Worm (Caenorhabditis elegans): ENCODE data around the gene math-18.

Gene math-18

DNA sequence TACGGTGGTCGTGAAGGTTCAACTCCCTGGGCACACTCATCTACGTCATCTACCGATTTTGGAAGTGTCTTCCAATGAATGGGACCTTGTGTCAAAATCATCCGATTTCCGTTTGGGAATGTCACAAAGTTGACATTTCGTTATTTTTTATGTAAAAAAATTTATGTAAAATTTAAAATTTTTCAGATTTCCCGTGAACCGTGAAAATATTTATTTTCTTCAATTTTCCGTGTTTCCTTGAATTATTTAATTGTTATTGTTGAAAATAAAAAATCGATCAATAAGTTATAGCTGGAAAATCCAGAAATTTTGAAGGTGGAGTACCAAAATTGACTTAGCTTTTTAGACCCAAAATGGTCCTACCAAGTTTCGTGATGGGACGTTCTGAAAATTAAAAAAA lies 18.2 kb upstream of the math-18 start, which contains the start of gene hpo-7:
TSS of gene hpo-7 (minus strand) at position 101 of the 400 bp plus-strand sequence.
- TF ChIP-seq F13C5.2 (tag; optimal IDR thresholded peaks at IDR 0.05) (no peak), pes-1 (GFP tag; IDR thresholded peaks at IDR 0.05) (no peak), tbx-37 (GFP tag; conservative IDR thresholded peaks at IDR 0.05) (no peak)

DNA sequence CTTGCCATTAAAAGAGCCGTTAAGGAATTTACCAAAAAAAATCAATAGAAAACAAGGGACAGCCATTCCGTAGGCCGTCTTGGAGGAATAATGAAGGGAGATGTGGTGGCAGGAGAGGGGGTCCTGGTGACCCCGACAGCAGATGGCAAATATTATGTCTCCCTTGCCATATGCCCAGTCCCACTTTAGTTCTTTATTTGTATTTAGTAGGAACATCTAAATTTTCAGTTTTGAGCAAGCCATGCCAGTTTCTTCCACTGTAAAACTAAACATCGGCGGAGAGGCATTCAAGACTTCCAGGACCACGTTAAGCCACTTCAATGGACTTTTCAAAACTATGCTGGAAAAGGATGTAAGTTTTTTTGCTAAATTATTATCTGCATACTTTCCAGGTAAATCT lies 16.6 kb upstream of the math-18 start, which contains the start of gene C40A11.4:
TSS of gene C40A11.4 (plus strand) at position 188 of the 400 bp plus-strand sequence.
- TF ChIP-seq ceh-36 (tag; optimal IDR thresholded peaks at IDR 0.05) (no peak), F13C5.2 (tag; optimal IDR thresholded peaks at IDR 0.05) (no peak), tbx-11 (GFP tag; IDR thresholded peaks at IDR 0.05) (no peak), ets-7 (tag; optimal IDR thresholded peaks at IDR 0.05) (no peak), hmg-4 (GFP tag; optimal IDR thresholded peaks at IDR 0.05) (no peak), hmbx-1 (tag; optimal IDR thresholded peaks at IDR 0.05) (no peak), tbx-37 (GFP tag; conservative IDR thresholded peaks at IDR 0.05) (no peak), ama-1 (optimal IDR thresholded peaks at IDR 0.05) (no peak), flt-1 (GFP tag; IDR thresholded peaks at IDR 0.05) (no peak), hnd-1 (tag; optimal IDR thresholded peaks at IDR 0.05) (no peak), B0310.2 (tag; optimal IDR thresholded peaks at IDR 0.05) (no peak), ceh-13 (GFP tag; optimal IDR thresholded peaks at IDR 0.05) (no peak), scrt-1 (GFP tag; IDR thresholded peaks at IDR 0.05) (no peak), pes-1 (GFP tag; IDR thresholded peaks at IDR 0.05) (no peak), sea-1 (GFP tag; conservative IDR thresholded peaks at IDR 0.05) (no peak), tra-4 (tag; optimal IDR thresholded peaks at IDR 0.05) (no peak), aly-1 (tag; optimal IDR thresholded peaks at IDR 0.05) (no peak)

- TF ChIP-seq F13C5.2 (tag; optimal IDR thresholded peaks at IDR 0.05) (no peak), scrt-1 (GFP tag; IDR thresholded peaks at IDR 0.05) (no peak), hnd-1 (tag; optimal IDR thresholded peaks at IDR 0.05) (no peak), hmg-4 (GFP tag; optimal IDR thresholded peaks at IDR 0.05) (no peak), hmbx-1 (tag; optimal IDR thresholded peaks at IDR 0.05) (no peak), tra-4 (tag; optimal IDR thresholded peaks at IDR 0.05) (no peak), ceh-36 (tag; optimal IDR thresholded peaks at IDR 0.05) (no peak), pes-1 (GFP tag; IDR thresholded peaks at IDR 0.05) (no peak), B0310.2 (tag; optimal IDR thresholded peaks at IDR 0.05) (no peak), sea-1 (GFP tag; conservative IDR thresholded peaks at IDR 0.05) (no peak)
Observed at ce11 chrII:2138901-2139300, 14.9 kb upstream of the math-18 start.

DNA sequence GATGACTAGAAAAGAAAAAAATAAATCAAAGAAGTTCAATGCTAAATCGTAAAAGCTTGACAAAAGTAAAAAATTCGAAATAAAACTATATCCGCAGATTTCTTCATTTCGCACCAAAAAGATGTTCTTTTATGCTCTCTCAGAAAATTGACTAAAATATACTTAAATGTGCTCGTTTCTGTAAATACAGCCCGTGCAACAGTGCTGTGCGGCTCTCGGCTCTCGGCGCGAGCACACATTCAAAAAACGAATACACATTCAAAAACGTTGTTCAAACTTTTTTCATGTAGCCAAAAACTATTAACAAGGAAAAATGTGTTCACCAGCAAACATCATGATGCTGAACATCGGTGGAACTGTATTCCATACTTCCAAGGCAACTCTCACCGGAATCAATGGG lies 13.0 kb upstream of the math-18 start, which contains the start of gene C40A11.3:
TSS of gene C40A11.3 (plus strand) at position 301 of the 400 bp plus-strand sequence.
- no peak for TF ChIP-seq sea-1 (GFP tag; conservative IDR thresholded peaks at IDR 0.05)
- no peak for TF ChIP-seq F13C5.2 (tag; optimal IDR thresholded peaks at IDR 0.05)

DNA sequence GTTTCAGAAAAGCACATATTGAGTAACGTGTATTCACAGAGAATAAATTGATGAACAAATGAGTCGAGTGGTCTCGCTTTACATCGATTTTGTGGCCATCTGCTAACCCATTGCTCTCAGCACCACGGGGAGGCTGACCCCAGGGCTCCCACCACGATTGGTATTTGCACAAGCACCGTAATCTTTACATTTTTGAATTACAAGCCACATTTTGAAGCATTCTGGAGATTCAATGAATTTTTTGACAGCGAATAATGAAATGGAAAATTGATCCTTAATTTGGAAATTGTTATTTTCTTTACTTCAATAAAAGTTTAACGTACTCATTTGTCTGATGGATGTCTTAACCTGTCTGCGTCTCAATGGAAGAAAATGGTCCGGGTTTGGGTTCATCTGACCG lies 8.2 kb upstream of the math-18 start, which contains the start of gene C40A11.6:
TSS of gene C40A11.6 (minus strand) at position 101 of the 400 bp plus-strand sequence.
- TF ChIP-seq hmbx-1 (tag; optimal IDR thresholded peaks at IDR 0.05) (no peak), tbx-37 (GFP tag; conservative IDR thresholded peaks at IDR 0.05) (no peak), B0310.2 (tag; optimal IDR thresholded peaks at IDR 0.05) (no peak), pes-1 (GFP tag; IDR thresholded peaks at IDR 0.05) (no peak), hmg-4 (GFP tag; optimal IDR thresholded peaks at IDR 0.05) (no peak), ceh-13 (GFP tag; optimal IDR thresholded peaks at IDR 0.05) (no peak), tbx-11 (GFP tag; IDR thresholded peaks at IDR 0.05) (no peak), sea-1 (GFP tag; conservative IDR thresholded peaks at IDR 0.05) (no peak), ets-7 (tag; optimal IDR thresholded peaks at IDR 0.05) (no peak), aly-1 (tag; optimal IDR thresholded peaks at IDR 0.05) (no peak), ceh-36 (tag; optimal IDR thresholded peaks at IDR 0.05) (no peak), ama-1 (optimal IDR thresholded peaks at IDR 0.05) (no peak), tra-4 (tag; optimal IDR thresholded peaks at IDR 0.05) (no peak), F13C5.2 (tag; optimal IDR thresholded peaks at IDR 0.05) (no peak)

ce11 chrII:2146900-2147375 lies 6.9 kb upstream of the math-18 start, which contains the start of gene C40A11.2:
Gene C40A11.2, plus strand, starts transcription at chrII:2146950.
- TF ChIP-seq sea-1 (GFP tag; conservative IDR thresholded peaks at IDR 0.05) (no peak), F13C5.2 (tag; optimal IDR thresholded peaks at IDR 0.05) (no peak), B0310.2 (tag; optimal IDR thresholded peaks at IDR 0.05) (no peak), ceh-13 (GFP tag; optimal IDR thresholded peaks at IDR 0.05) (no peak), scrt-1 (GFP tag; IDR thresholded peaks at IDR 0.05) (no peak), hnd-1 (tag; optimal IDR thresholded peaks at IDR 0.05) (no peak), tra-4 (tag; optimal IDR thresholded peaks at IDR 0.05) (no peak), pes-1 (GFP tag; IDR thresholded peaks at IDR 0.05) (no peak), ama-1 (optimal IDR thresholded peaks at IDR 0.05) (no peak), hmbx-1 (tag; optimal IDR thresholded peaks at IDR 0.05) (no peak), ets-7 (tag; optimal IDR thresholded peaks at IDR 0.05) (no peak), ceh-36 (tag; optimal IDR thresholded peaks at IDR 0.05) (no peak), flt-1 (GFP tag; IDR thresholded peaks at IDR 0.05) (no peak), hmg-4 (GFP tag; optimal IDR thresholded peaks at IDR 0.05) (no peak), aly-1 (tag; optimal IDR thresholded peaks at IDR 0.05) (no peak), tbx-37 (GFP tag; conservative IDR thresholded peaks at IDR 0.05) (no peak), tbx-11 (GFP tag; IDR thresholded peaks at IDR 0.05) (no peak)

ce11 chrII:2150485-2150985 lies 3.3 kb upstream of the math-18 start, which contains the start of the genes C40A11.7 and C40A11.8:
Gene C40A11.7, minus strand, starts transcription at chrII:2150585.
Gene C40A11.8, minus strand, starts transcription at chrII:2150935.
- TF ChIP-seq hnd-1 (tag; optimal IDR thresholded peaks at IDR 0.05), result no peak
- no peak for TF ChIP-seq ceh-13 (GFP tag; optimal IDR thresholded peaks at IDR 0.05)
- TF ChIP-seq tra-4 (tag; optimal IDR thresholded peaks at IDR 0.05), result no peak
- TF ChIP-seq tbx-37 (GFP tag; conservative IDR thresholded peaks at IDR 0.05), result no peak
- TF ChIP-seq hmg-4 (GFP tag; optimal IDR thresholded peaks at IDR 0.05), result no peak
- no peak for TF ChIP-seq ets-7 (tag; optimal IDR thresholded peaks at IDR 0.05)
- TF ChIP-seq B0310.2 (tag; optimal IDR thresholded peaks at IDR 0.05), result no peak
- no peak for TF ChIP-seq pes-1 (GFP tag; IDR thresholded peaks at IDR 0.05)
- TF ChIP-seq scrt-1 (GFP tag; IDR thresholded peaks at IDR 0.05), result no peak
- no peak for TF ChIP-seq ama-1 (optimal IDR thresholded peaks at IDR 0.05)
- no peak for TF ChIP-seq ceh-36 (tag; optimal IDR thresholded peaks at IDR 0.05)
